Worm (Caenorhabditis elegans): ENCODE data around the gene nhr-273.

ce11 chrII:4391072-4391471, 44.0 kb upstream of the nhr-273 start:
- TF ChIP-seq ztf-11 (tag; optimal IDR thresholded peaks at IDR 0.05) (no peak), ZK546.5 (tag; optimal IDR thresholded peaks at IDR 0.05) (no peak), lin-13 (GFP tag; optimal IDR thresholded peaks at IDR 0.05) (no peak), Y5F2A.4 (GFP tag; optimal IDR thresholded peaks at IDR 0.05) (no peak), nhr-76 (tag; optimal IDR thresholded peaks at IDR 0.05) (no peak), F49E8.2 (tag; optimal IDR thresholded peaks at IDR 0.05; ENCODE audit: borderline replicate concordance) (no peak), dmd-9 (GFP tag; IDR thresholded peaks at IDR 0.05) (no peak), T26A8.4 (GFP tag; IDR thresholded peaks at IDR 0.05) (no peak), jun-1 (tag; optimal IDR thresholded peaks at IDR 0.05) (no peak), pqm-1 (tag; optimal IDR thresholded peaks at IDR 0.05) (no peak), zip-2 (tag; optimal IDR thresholded peaks at IDR 0.05) (no peak), ces-1 (GFP tag; optimal IDR thresholded peaks at IDR 0.05) (no peak), ceh-62 (tag; optimal IDR thresholded peaks at IDR 0.05) (no peak)
